Worm (Caenorhabditis elegans): ENCODE measurements around the gene Y32F6A.5.

The Y32F6A.5 gene

DNA sequence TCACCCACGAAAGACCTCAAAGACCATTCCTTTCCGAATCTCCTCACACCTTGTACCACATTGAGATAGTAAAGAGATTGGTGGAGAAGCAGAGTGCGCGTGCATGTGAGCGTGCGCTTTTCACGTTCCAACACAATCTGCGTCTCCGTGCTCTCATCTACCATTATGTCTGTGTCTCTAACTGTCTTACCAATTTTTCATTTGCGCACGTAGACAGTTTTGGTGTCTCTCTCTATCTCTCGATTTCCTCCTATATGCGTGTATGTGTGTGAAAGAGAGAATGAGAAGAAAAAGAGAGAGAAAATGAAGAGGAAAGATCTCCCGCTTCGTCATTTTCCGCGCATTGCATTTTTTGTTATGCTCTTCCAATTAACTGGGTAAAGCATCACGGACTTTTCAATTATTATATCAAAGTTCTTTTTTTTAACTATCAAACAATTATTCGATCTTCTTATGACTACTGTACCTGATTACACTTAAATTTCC, 13.2 kb upstream of the Y32F6A.5 start (continued):
- peak; percentile 99 for TF ChIP-seq mdl-1 (tag; optimal IDR thresholded peaks at IDR 0.05)

DNA sequence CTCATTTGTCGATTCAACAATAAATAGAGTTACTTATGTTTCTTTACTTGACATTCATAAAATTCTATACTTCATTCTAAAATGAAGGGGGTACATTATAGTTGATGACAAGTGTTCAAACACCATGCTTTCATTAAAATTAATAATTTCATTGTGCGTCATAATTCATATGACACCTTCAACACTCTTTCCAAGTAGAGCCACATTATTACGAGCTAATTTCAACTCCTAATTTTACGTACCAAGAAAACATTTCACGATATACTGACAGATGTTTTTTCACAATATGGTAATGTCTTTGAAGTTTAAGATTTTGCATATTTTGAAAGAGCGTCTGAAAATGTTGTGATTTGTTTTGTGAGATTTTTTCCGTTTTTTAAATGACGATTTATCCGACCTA, 12.1 kb upstream of the Y32F6A.5 start:
- TF ChIP-seq egl-27 (tag; optimal IDR thresholded peaks at IDR 0.05) (no peak), ceh-16 (tag; optimal IDR thresholded peaks at IDR 0.05) (no peak), sma-9 (GFP tag; optimal IDR thresholded peaks at IDR 0.05) (peak; percentile 61), sma-9 (tag; optimal IDR thresholded peaks at IDR 0.05) (no peak), unc-39 (tag; optimal IDR thresholded peaks at IDR 0.05) (no peak), unc-62 (GFP tag; optimal IDR thresholded peaks at IDR 0.05) (no peak), ztf-4 (tag; optimal IDR thresholded peaks at IDR 0.05) (no peak), blmp-1 (tag; optimal IDR thresholded peaks at IDR 0.05; ENCODE audit: insufficient read depth) (no peak), sma-3 (GFP tag; optimal IDR thresholded peaks at IDR 0.05) (no peak), mab-5 (tag; optimal IDR thresholded peaks at IDR 0.05) (no peak), ztf-1 (GFP tag; conservative IDR thresholded peaks at IDR 0.05) (no peak), crh-2 (tag; optimal IDR thresholded peaks at IDR 0.05) (peak; percentile 13), lin-13 (GFP tag; optimal IDR thresholded peaks at IDR 0.05) (no peak), unc-55 (GFP tag; optimal IDR thresholded peaks at IDR 0.05) (no peak), zag-1 (tag; optimal IDR thresholded peaks at IDR 0.05) (no peak), ztf-11 (tag; optimal IDR thresholded peaks at IDR 0.05) (no peak), mdl-1 (tag; optimal IDR thresholded peaks at IDR 0.05) (no peak), nhr-10 (tag; optimal IDR thresholded peaks at IDR 0.05) (no peak), lsy-2 (tag; optimal IDR thresholded peaks at IDR 0.05) (peak in 1 of 2 experiments; percentile 57), nhr-21 (tag; optimal IDR thresholded peaks at IDR 0.05) (peak; percentile 29), peb-1 (tag; optimal IDR thresholded peaks at IDR 0.05) (no peak), ama-1 (optimal IDR thresholded peaks at IDR 0.05) (no peak), nhr-237 (tag; optimal IDR thresholded peaks at IDR 0.05) (no peak), ZK546.5 (tag; optimal IDR thresholded peaks at IDR 0.05) (no peak), nhr-23 (tag; optimal IDR thresholded peaks at IDR 0.05) (no peak), nhr-11 (tag; optimal IDR thresholded peaks at IDR 0.05) (no peak), mbf-1 (tag; optimal IDR thresholded peaks at IDR 0.05) (no peak), Y55F3AM.14 (GFP tag; optimal IDR thresholded peaks at IDR 0.05) (no peak), nhr-25 (tag; optimal IDR thresholded peaks at IDR 0.05) (no peak), F13H6.1 (tag; optimal IDR thresholded peaks at IDR 0.05) (no peak), nhr-12 (tag; optimal IDR thresholded peaks at IDR 0.05) (no peak), ceh-82 (tag; optimal IDR thresholded peaks at IDR 0.05) (no peak), alr-1 (tag; optimal IDR thresholded peaks at IDR 0.05) (no peak), elt-3 (tag; optimal IDR thresholded peaks at IDR 0.05) (no peak), sem-4 (tag; optimal IDR thresholded peaks at IDR 0.05) (no peak), nhr-6 (tag; optimal IDR thresholded peaks at IDR 0.05) (no peak), nhr-129 (tag; optimal IDR thresholded peaks at IDR 0.05) (no peak), R02D3.7 (tag; optimal IDR thresholded peaks at IDR 0.05) (no peak), nhr-77 (tag; optimal IDR thresholded peaks at IDR 0.05) (no peak), fos-1 (tag; optimal IDR thresholded peaks at IDR 0.05) (no peak), skn-1 (tag; optimal IDR thresholded peaks at IDR 0.05) (no peak), snpc-4 (tag; optimal IDR thresholded peaks at IDR 0.05) (no peak), dmd-4 (tag; optimal IDR thresholded peaks at IDR 0.05) (no peak), C34F6.9 (tag; optimal IDR thresholded peaks at IDR 0.05) (peak; percentile 50)

DNA sequence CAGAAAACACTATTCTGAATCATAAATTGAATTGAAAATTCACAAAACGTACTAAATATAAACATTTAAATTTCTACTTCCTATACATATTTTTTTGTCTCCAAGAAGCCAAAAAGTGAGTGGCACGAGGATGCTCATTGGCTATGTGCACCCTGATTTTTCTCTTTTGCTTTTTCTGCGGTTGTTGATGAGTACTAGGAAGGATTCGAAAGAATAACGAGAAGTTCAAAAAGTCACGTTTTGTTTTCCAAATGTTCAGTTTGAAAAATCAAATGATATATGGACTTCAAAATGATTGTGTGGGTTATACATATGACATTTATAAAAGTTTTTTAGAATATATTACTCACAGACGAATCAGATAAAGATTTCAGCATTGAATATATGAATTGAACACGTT, 11.3 kb upstream of the Y32F6A.5 start:
- no peak for TF ChIP-seq ztf-4 (tag; optimal IDR thresholded peaks at IDR 0.05)
- TF ChIP-seq mbf-1 (tag; optimal IDR thresholded peaks at IDR 0.05): no peak
- TF ChIP-seq nhr-25 (tag; optimal IDR thresholded peaks at IDR 0.05): peak; percentile 0
- TF ChIP-seq nhr-11 (tag; optimal IDR thresholded peaks at IDR 0.05): no peak
- TF ChIP-seq nhr-77 (tag; optimal IDR thresholded peaks at IDR 0.05): no peak
- TF ChIP-seq sma-3 (GFP tag; optimal IDR thresholded peaks at IDR 0.05): no peak
- TF ChIP-seq mab-5 (tag; optimal IDR thresholded peaks at IDR 0.05): no peak
- TF ChIP-seq unc-55 (GFP tag; optimal IDR thresholded peaks at IDR 0.05): no peak
- no peak for TF ChIP-seq lin-39 (tag; optimal IDR thresholded peaks at IDR 0.05)
- TF ChIP-seq nhr-237 (tag; optimal IDR thresholded peaks at IDR 0.05): no peak
- TF ChIP-seq dmd-4 (tag; optimal IDR thresholded peaks at IDR 0.05): no peak
- no peak for TF ChIP-seq gmeb-1 (tag; optimal IDR thresholded peaks at IDR 0.05)
- no peak for TF ChIP-seq F13H6.1 (tag; optimal IDR thresholded peaks at IDR 0.05)
- no peak for TF ChIP-seq blmp-1 (tag; optimal IDR thresholded peaks at IDR 0.05; ENCODE audit: insufficient read depth)
- TF ChIP-seq nhr-23 (tag; optimal IDR thresholded peaks at IDR 0.05): no peak
- TF ChIP-seq nhr-10 (tag; optimal IDR thresholded peaks at IDR 0.05): no peak
- TF ChIP-seq nhr-129 (tag; optimal IDR thresholded peaks at IDR 0.05): peak; percentile 19
- TF ChIP-seq elt-1 (tag; optimal IDR thresholded peaks at IDR 0.05): no peak
- TF ChIP-seq ZK546.5 (tag; optimal IDR thresholded peaks at IDR 0.05): no peak
- TF ChIP-seq ceh-16 (tag; optimal IDR thresholded peaks at IDR 0.05): no peak
- no peak for TF ChIP-seq ztf-11 (tag; optimal IDR thresholded peaks at IDR 0.05)
- TF ChIP-seq nhr-6 (tag; optimal IDR thresholded peaks at IDR 0.05): no peak
- TF ChIP-seq peb-1 (tag; optimal IDR thresholded peaks at IDR 0.05): no peak
- no peak for TF ChIP-seq skn-1 (tag; optimal IDR thresholded peaks at IDR 0.05)
- TF ChIP-seq egl-27 (tag; optimal IDR thresholded peaks at IDR 0.05): no peak
- TF ChIP-seq fos-1 (tag; optimal IDR thresholded peaks at IDR 0.05): no peak
- TF ChIP-seq snpc-4 (tag; optimal IDR thresholded peaks at IDR 0.05): no peak
- TF ChIP-seq unc-62 (GFP tag; optimal IDR thresholded peaks at IDR 0.05): no peak
- peak in 1 of 2 experiments; percentile 41 for TF ChIP-seq lsy-2 (tag; optimal IDR thresholded peaks at IDR 0.05)
- peak; percentile 19 for TF ChIP-seq crh-2 (tag; optimal IDR thresholded peaks at IDR 0.05)
- TF ChIP-seq alr-1 (tag; optimal IDR thresholded peaks at IDR 0.05): no peak
- no peak for TF ChIP-seq aly-2 (tag; optimal IDR thresholded peaks at IDR 0.05)
- TF ChIP-seq unc-39 (tag; optimal IDR thresholded peaks at IDR 0.05): no peak
- no peak for TF ChIP-seq R02D3.7 (tag; optimal IDR thresholded peaks at IDR 0.05)
- no peak for TF ChIP-seq ama-1 (optimal IDR thresholded peaks at IDR 0.05)
- no peak for TF ChIP-seq nhr-21 (tag; optimal IDR thresholded peaks at IDR 0.05)
